Fruit fly (Drosophila melanogaster) whole organism, larva: ENCODE measurements around the gene CG43998.

Experiments
- noc ChIP-seq: fragments of 200-800 bp; sonication (Bioruptor generic); optimal IDR thresholded peaks from 3 replicates; lab custom pipeline; 2019; ENCODE audit warnings: missing biosample characterization, mild to moderate bottlenecking, missing genetic modification characterization, moderate library complexity

CG43998 gene

dm6 chr3R:23889922-23890321, 38.9 kb downstream of the CG43998 start, which contains the start of gene Pli:
Gene Pli (minus strand): TSS chr3R:23890052.
- peak; percentile 39 for TF ChIP-seq noc (tag; lab: Kevin White, UChicago)

dm6 chr3R:23888273-23889220, 40.3 kb downstream of the CG43998 start:
- TF ChIP-seq noc (tag; lab: Kevin White, UChicago) = no peak

- TF ChIP-seq noc (tag; lab: Kevin White, UChicago) = no peak
Measured at dm6 chr3R:23887572-23887971, 41.2 kb downstream of the CG43998 start.

- peak; percentile 13 for TF ChIP-seq noc (tag; lab: Kevin White, UChicago)
Measured at dm6 chr3R:23887096-23887421, 41.7 kb downstream of the CG43998 start.

dm6 chr3R:23886270-23887095, 42.3 kb downstream of the CG43998 start:
- TF ChIP-seq noc (tag; lab: Kevin White, UChicago) = peak; percentile 32

- TF ChIP-seq noc (tag; lab: Kevin White, UChicago) = no peak
Measured at dm6 chr3R:23885660-23886059, 43.1 kb downstream of the CG43998 start.

dm6 chr3R:23885182-23885581, 43.6 kb downstream of the CG43998 start:
- TF ChIP-seq noc (tag; lab: Kevin White, UChicago) = no peak

- no peak for TF ChIP-seq noc (tag; lab: Kevin White, UChicago)
Measured at dm6 chr3R:23884088-23884727, 44.6 kb downstream of the CG43998 start.

- no peak for TF ChIP-seq noc (tag; lab: Kevin White, UChicago)
Measured at dm6 chr3R:23880280-23880679, 48.5 kb downstream of the CG43998 start.

dm6 chr3R:23878318-23878799, 50.4 kb downstream of the CG43998 start:
- TF ChIP-seq noc (tag; lab: Kevin White, UChicago) = no peak
